Worm (Caenorhabditis elegans) whole organism, young adult: Measurements from ENCODE around the gene aex-4.

Experiments used
- C17E4.6 ChIP-seq: fragments of 200-800 bp; sonication (Bioruptor generic); IDR thresholded peaks from 2 replicates; pipeline ENCODE4 v1.3.6; 2022; ENCODE audit warnings: missing genetic modification reagents, missing genetic modification characterization, missing compliant biosample characterization
- F57A8.1 ChIP-seq: fragments of 200-800 bp; sonication (Bioruptor generic); optimal IDR thresholded peaks from 2 replicates; lab custom pipeline; 2018; ENCODE audit warnings: mild to moderate bottlenecking, missing genetic modification characterization, moderate library complexity, missing compliant biosample characterization
- K11D2.4 ChIP-seq: fragments of 200-800 bp; sonication (Bioruptor generic); IDR thresholded peaks from 2 replicates; pipeline ENCODE4 v1.3.6; 2022; ENCODE audit warnings: missing genetic modification reagents, missing genetic modification characterization, missing compliant biosample characterization
- T26A5.8 ChIP-seq: sonication (generic microtip); optimal IDR thresholded peaks from 2 replicates; lab custom pipeline; 2016; ENCODE audit warnings: missing genetic modification characterization, missing compliant biosample characterization
- Y56A3A.18 ChIP-seq: fragments of 200-800 bp; sonication (Bioruptor generic); IDR thresholded peaks from 2 replicates; pipeline ENCODE4 v1.3.6; 2022; ENCODE audit warnings: missing genetic modification reagents, missing genetic modification characterization, missing compliant biosample characterization
- ZK185.1 ChIP-seq: sonication (generic microtip); optimal IDR thresholded peaks from 2 replicates; lab custom pipeline; 2016; ENCODE audit warnings: mild to moderate bottlenecking, missing genetic modification characterization, missing compliant biosample characterization; ENCODE audit not compliant: poor library complexity, severe bottlenecking
- akir-1 ChIP-seq: fragments of 200-800 bp; sonication (Bioruptor generic); optimal IDR thresholded peaks from 2 replicates; lab custom pipeline; 2018; ENCODE audit warnings: mild to moderate bottlenecking, missing genetic modification characterization, moderate library complexity, missing compliant biosample characterization
- ama-1 ChIP-seq, 3 experiments: fragments of 150-350 bp in 1 of 3; sonication (generic microtip) in 2 of 3; optimal IDR thresholded peaks; 2 replicates each; lab custom pipeline; 2014 to 2018; ENCODE audit warnings: missing biosample characterization in 2 of 3, missing genetic modification characterization in 2 of 3, missing genetic modification reagents in 2 of 3
- aptf-3 ChIP-seq: fragments of 200-800 bp; sonication (Bioruptor generic); IDR thresholded peaks from 2 replicates; pipeline ENCODE4 v1.3.6; 2022; ENCODE audit warnings: missing genetic modification characterization, missing compliant biosample characterization
- athp-1 ChIP-seq: sonication (generic microtip); optimal IDR thresholded peaks from 2 replicates; lab custom pipeline; 2017; ENCODE audit warnings: mild to moderate bottlenecking, missing genetic modification characterization, missing compliant biosample characterization
- cebp-1 ChIP-seq, 2 experiments: fragments of 200-800 bp in 1 of 2; sonication (Bioruptor generic) in 1 of 2; sonication (generic microtip) in 1 of 2; IDR thresholded peaks in 1 of 2; optimal IDR thresholded peaks in 1 of 2; 2 replicates each; pipeline versions ENCODE4 v1.3.6 to Lab custom; 2017 to 2022; ENCODE audit warnings: missing compliant biosample characterization in 2 of 2, missing genetic modification characterization in 2 of 2, mild to moderate bottlenecking in 1 of 2, missing genetic modification reagents in 1 of 2, moderate library complexity in 1 of 2
- ceh-27 ChIP-seq: fragments of 200-800 bp; sonication (Bioruptor generic); optimal IDR thresholded peaks from 2 replicates; lab custom pipeline; 2018; ENCODE audit warnings: mild to moderate bottlenecking, missing genetic modification characterization, moderate library complexity, missing compliant biosample characterization
- chd-7 ChIP-seq: sonication (generic microtip); optimal IDR thresholded peaks from 2 replicates; lab custom pipeline; 2016; ENCODE audit warnings: mild to moderate bottlenecking, missing genetic modification characterization, moderate library complexity, missing compliant biosample characterization
- die-1 ChIP-seq: sonication (generic microtip); optimal IDR thresholded peaks from 2 replicates; lab custom pipeline; 2016; ENCODE audit warnings: missing genotype, mild to moderate bottlenecking, missing genetic modification characterization, missing compliant biosample characterization
- efl-1 ChIP-seq: fragments of 150-350 bp; optimal IDR thresholded peaks from 2 replicates; lab custom pipeline; 2014; ENCODE audit warnings: missing biosample characterization, missing genetic modification reagents, missing genetic modification characterization
- egrh-3 ChIP-seq: fragments of 200-800 bp; sonication (Bioruptor generic); IDR thresholded peaks from 2 replicates; pipeline ENCODE4 v1.3.6; 2022; ENCODE audit warnings: missing genetic modification reagents, missing genetic modification characterization, missing compliant biosample characterization
- ekl-4 ChIP-seq: fragments of 200-800 bp; sonication (Bioruptor generic); IDR thresholded peaks from 2 replicates; pipeline ENCODE4 v1.3.6; 2022; ENCODE audit warnings: missing genetic modification reagents, missing genetic modification characterization, missing compliant biosample characterization
- ets-4 ChIP-seq: fragments of 200-800 bp; sonication (Bioruptor generic); optimal IDR thresholded peaks from 2 replicates; lab custom pipeline; 2018; ENCODE audit warnings: mild to moderate bottlenecking, missing genetic modification characterization, missing compliant biosample characterization
- gei-17 ChIP-seq: fragments of 200-800 bp; sonication (Bioruptor generic); optimal IDR thresholded peaks from 2 replicates; lab custom pipeline; 2018; ENCODE audit warnings: mild to moderate bottlenecking, missing genetic modification characterization, missing compliant biosample characterization
- him-1 ChIP-seq: sonication (generic microtip); optimal IDR thresholded peaks from 2 replicates; lab custom pipeline; 2016; ENCODE audit warnings: missing genotype, missing genetic modification reagents, missing genetic modification characterization, missing compliant biosample characterization
- hlh-12 ChIP-seq: sonication (generic microtip); optimal IDR thresholded peaks from 2 replicates; lab custom pipeline; 2016; ENCODE audit warnings: missing genetic modification characterization, missing compliant biosample characterization
- hsf-1 ChIP-seq: fragments of 200-800 bp; sonication (Bioruptor generic); IDR thresholded peaks from 2 replicates; pipeline ENCODE4 v1.3.6; 2022; ENCODE audit warnings: missing genetic modification reagents, missing genetic modification characterization, missing compliant biosample characterization
- lag-1 ChIP-seq: fragments of 200-800 bp; sonication (Bioruptor generic); IDR thresholded peaks from 2 replicates; pipeline ENCODE4 v1.3.6; 2022; ENCODE audit warnings: missing genetic modification reagents, missing genetic modification characterization, missing compliant biosample characterization
- lin-40 ChIP-seq: sonication (generic microtip); optimal IDR thresholded peaks from 2 replicates; lab custom pipeline; 2016; ENCODE audit warnings: missing genetic modification characterization, mild to moderate bottlenecking, missing compliant biosample characterization, missing genotype, missing genetic modification reagents
- lin-54 ChIP-seq: fragments of 200-800 bp; sonication (Bioruptor generic); optimal IDR thresholded peaks from 2 replicates; lab custom pipeline; 2018; ENCODE audit warnings: mild to moderate bottlenecking, missing genetic modification characterization, missing compliant biosample characterization
- madf-10 ChIP-seq: sonication (generic microtip); optimal IDR thresholded peaks from 2 replicates; lab custom pipeline; 2016; ENCODE audit warnings: mild to moderate bottlenecking, missing genetic modification characterization, missing compliant biosample characterization
- madf-6 ChIP-seq: fragments of 200-800 bp; sonication (Bioruptor generic); IDR thresholded peaks from 2 replicates; pipeline ENCODE4 v1.3.6; 2022; ENCODE audit warnings: missing genetic modification reagents, missing genetic modification characterization, missing compliant biosample characterization
- nfya-1 ChIP-seq: sonication (generic microtip); optimal IDR thresholded peaks from 2 replicates; lab custom pipeline; 2017; ENCODE audit warnings: antibody characterized with exemption, missing compliant biosample characterization, missing genetic modification characterization, borderline replicate concordance; ENCODE audit not compliant: insufficient read depth
- nfya-2 ChIP-seq: fragments of 200-800 bp; sonication (Bioruptor generic); IDR thresholded peaks from 2 replicates; pipeline ENCODE4 v1.3.6; 2022; ENCODE audit warnings: missing genetic modification reagents, missing genetic modification characterization, missing compliant biosample characterization
- nhr-27 ChIP-seq: fragments of 200-800 bp; sonication (Bioruptor generic); optimal IDR thresholded peaks from 2 replicates; lab custom pipeline; 2018; ENCODE audit warnings: mild to moderate bottlenecking, missing genetic modification characterization, moderate library complexity, missing compliant biosample characterization
- nhr-80 ChIP-seq: sonication (generic microtip); optimal IDR thresholded peaks from 2 replicates; lab custom pipeline; 2016; ENCODE audit warnings: missing genetic modification characterization, missing compliant biosample characterization
- nhr-90 ChIP-seq: sonication (generic microtip); optimal IDR thresholded peaks from 2 replicates; lab custom pipeline; 2016; ENCODE audit warnings: missing genotype, mild to moderate bottlenecking, missing genetic modification characterization, missing compliant biosample characterization
- pbrm-1 ChIP-seq: fragments of 200-800 bp; sonication (Bioruptor generic); IDR thresholded peaks from 2 replicates; pipeline ENCODE4 v1.3.6; 2022; ENCODE audit warnings: missing genetic modification reagents, missing genetic modification characterization, missing compliant biosample characterization
- pha-4 ChIP-seq: fragments of 150-350 bp; sonication (generic microtip); optimal IDR thresholded peaks from 2 replicates; lab custom pipeline; 2014; ENCODE audit warnings: missing biosample characterization, missing genetic modification reagents, missing genetic modification characterization
- rec-8 ChIP-seq, 2 experiments: sonication (generic microtip); optimal IDR thresholded peaks; 2 replicates each; lab custom pipeline; 2016; ENCODE audit warnings: mild to moderate bottlenecking in 2 of 2, missing genetic modification characterization in 2 of 2, missing genetic modification reagents in 2 of 2, missing genotype in 2 of 2, missing biosample characterization in 1 of 2, missing compliant biosample characterization in 1 of 2, moderate library complexity in 1 of 2
- repo-1 ChIP-seq: sonication (generic microtip); optimal IDR thresholded peaks from 2 replicates; lab custom pipeline; 2017; ENCODE audit warnings: mild to moderate bottlenecking, missing genetic modification characterization, missing compliant biosample characterization
- sea-2 ChIP-seq: fragments of 200-800 bp; sonication (Bioruptor generic); IDR thresholded peaks from 2 replicates; pipeline ENCODE4 v1.3.6; 2022; ENCODE audit warnings: missing genetic modification characterization, missing compliant biosample characterization
- snpc-1.1 ChIP-seq: sonication (generic microtip); optimal IDR thresholded peaks from 2 replicates; lab custom pipeline; 2017; ENCODE audit warnings: missing genetic modification characterization, mild to moderate bottlenecking, missing compliant biosample characterization, antibody characterized with exemption, moderate library complexity, missing genotype, missing genetic modification reagents; ENCODE audit not compliant: insufficient read depth
- snpc-1.3 ChIP-seq: sonication (generic microtip); optimal IDR thresholded peaks from 2 replicates; lab custom pipeline; 2017; ENCODE audit warnings: missing genetic modification characterization, mild to moderate bottlenecking, missing compliant biosample characterization, antibody characterized with exemption, moderate library complexity, missing genotype, missing genetic modification reagents; ENCODE audit not compliant: insufficient read depth
- snpc-4 ChIP-seq, 5 experiments: fragments of 150-350 bp in 1 of 5; sonication (generic microtip) in 4 of 5; optimal IDR thresholded peaks; 2 replicates each; lab custom pipeline; 2014 to 2018; ENCODE audit warnings: missing genetic modification characterization in 5 of 5, missing biosample characterization in 3 of 5, antibody characterized with exemption in 2 of 5, mild to moderate bottlenecking in 2 of 5, missing compliant biosample characterization in 2 of 5, missing genotype in 2 of 5, moderate library complexity in 2 of 5, missing genetic modification reagents in 1 of 5
- somi-1 ChIP-seq: fragments of 200-800 bp; sonication (Bioruptor generic); optimal IDR thresholded peaks from 2 replicates; lab custom pipeline; 2018; ENCODE audit warnings: mild to moderate bottlenecking, missing genetic modification characterization, missing compliant biosample characterization
- tbx-9 ChIP-seq: sonication (generic microtip); optimal IDR thresholded peaks from 2 replicates; lab custom pipeline; 2016; ENCODE audit warnings: borderline replicate concordance, missing genetic modification characterization, inconsistent platforms, missing compliant biosample characterization
- xnd-1 ChIP-seq: sonication (generic microtip); optimal IDR thresholded peaks from 2 replicates; lab custom pipeline; 2016; ENCODE audit warnings: missing genotype, missing genetic modification reagents, missing genetic modification characterization, missing compliant biosample characterization
- ztf-28 ChIP-seq: fragments of 200-800 bp; sonication (Bioruptor generic); IDR thresholded peaks from 2 replicates; pipeline ENCODE4 v1.3.6; 2022; ENCODE audit warnings: missing genetic modification reagents, missing genetic modification characterization, missing compliant biosample characterization
- ztf-6 ChIP-seq: fragments of 200-800 bp; sonication (Bioruptor generic); IDR thresholded peaks from 2 replicates; pipeline ENCODE4 v1.3.6; 2022; ENCODE audit warnings: missing genetic modification reagents, missing genetic modification characterization, missing compliant biosample characterization

Gene aex-4

DNA sequence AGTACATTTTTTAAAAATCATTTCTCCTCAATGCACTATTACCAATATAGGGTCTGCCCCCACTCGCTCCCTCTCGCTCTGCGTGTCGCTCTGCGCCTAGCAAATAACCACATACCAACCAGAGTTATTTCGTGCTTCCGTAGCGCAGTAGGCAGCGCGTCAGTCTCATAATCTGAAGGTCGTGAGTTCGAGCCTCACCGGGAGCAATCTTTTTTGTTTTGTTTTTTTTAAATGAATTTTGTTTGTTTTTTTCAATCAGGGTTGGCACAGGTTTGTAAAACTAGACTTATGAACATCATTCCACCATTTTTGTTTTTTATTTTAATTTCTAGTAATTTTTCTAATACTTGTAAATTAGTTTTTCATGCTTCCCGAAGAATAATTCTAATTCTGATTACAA is 31.5 kb upstream of the aex-4 start (continued):
- peak; percentile 76 for TF ChIP-seq K11D2.4 (GFP tag; lab: Robert Waterston, UW)
- 0 out of 2 replicates have a peak, but pooled peaks have one; percentile 34 for TF ChIP-seq sea-2
- TF ChIP-seq nhr-80 (tag; lab: Kevin White, UChicago) = peak; percentile 16
- peak; percentile 80 for TF ChIP-seq snpc-1.3 (tag; lab: Kevin White, UChicago)
- TF ChIP-seq nhr-27 (tag; lab: Kevin White, UChicago) = no peak
- peak; percentile 67 for TF ChIP-seq snpc-4 (GFP tag; optimal IDR thresholded peaks at IDR 0.05; lab: Kevin White, UChicago)
- TF ChIP-seq snpc-4 (tag; optimal IDR thresholded peaks at IDR 0.05; lab: Kevin White, UChicago) = peak in 2 of 4 experiments; percentile 49 to 84
- no peak for TF ChIP-seq efl-1 (GFP tag; lab: Kevin White, UChicago)
- TF ChIP-seq rec-8 (tag; optimal IDR thresholded peaks at IDR 0.05; lab: Kevin White, UChicago) = peak; percentile 74 to 79
- TF ChIP-seq snpc-1.1 = peak; percentile 55
- peak; percentile 95 for TF ChIP-seq die-1 (tag; lab: Kevin White, UChicago)
- peak; percentile 67 for TF ChIP-seq egrh-3 (GFP tag; lab: Robert Waterston, UW)
- TF ChIP-seq lin-40 (tag; lab: Kevin White, UChicago) = peak; percentile 74
- TF ChIP-seq Y56A3A.18 = peak; percentile 80; the same call in 1 of the 2 replicates
- peak; percentile 93 for TF ChIP-seq pbrm-1 (GFP tag; lab: Robert Waterston, UW)
- TF ChIP-seq ekl-4 = peak; percentile 86
- peak; percentile 60 for TF ChIP-seq athp-1 (tag; lab: Kevin White, UChicago)
- TF ChIP-seq nhr-90 (tag; lab: Kevin White, UChicago) = peak; percentile 91
- TF ChIP-seq aptf-3 (GFP tag; lab: Robert Waterston, UW) = 0 out of 2 replicates have a peak, but pooled peaks have one; percentile 77
- TF ChIP-seq madf-10 = peak; percentile 80
- peak; percentile 54 for TF ChIP-seq repo-1 (tag; lab: Kevin White, UChicago)
- TF ChIP-seq T26A5.8 (tag; lab: Kevin White, UChicago) = peak; percentile 58
- no peak for TF ChIP-seq nfya-2
- peak; percentile 55; the same call in 1 of the 2 replicates for TF ChIP-seq ztf-28 (GFP tag; lab: Robert Waterston, UW)
- 0 out of 2 replicates have a peak, but pooled peaks have one; percentile 50 for TF ChIP-seq hsf-1 (GFP tag; lab: Robert Waterston, UW)
- TF ChIP-seq F57A8.1 (GFP tag; lab: Kevin White, UChicago) = no peak
- TF ChIP-seq ztf-6 (GFP tag; lab: Robert Waterston, UW) = no peak; the same call in 1 of the 2 replicates
- peak; percentile 49; the same call in 1 of the 2 replicates for TF ChIP-seq madf-6 (GFP tag; lab: Robert Waterston, UW)
- TF ChIP-seq him-1 (tag; lab: Kevin White, UChicago) = peak; percentile 98
- TF ChIP-seq tbx-9 = no peak
- no peak for TF ChIP-seq nfya-1 (tag; lab: Kevin White, UChicago)
- no peak for TF ChIP-seq lag-1 (GFP tag; lab: Robert Waterston, UW)
- TF ChIP-seq xnd-1 (tag; lab: Kevin White, UChicago) = no peak
- TF ChIP-seq ama-1 (optimal IDR thresholded peaks at IDR 0.05; lab: Kevin White, UChicago) = no peak
- TF ChIP-seq ama-1 (GFP tag; optimal IDR thresholded peaks at IDR 0.05; lab: Kevin White, UChicago) = peak; percentile 75 to 76
- TF ChIP-seq lin-54 (GFP tag; lab: Kevin White, UChicago) = peak; percentile 61
- peak; percentile 78 for TF ChIP-seq chd-7 (tag; lab: Kevin White, UChicago)
- peak; percentile 76 for TF ChIP-seq somi-1 (GFP tag; lab: Kevin White, UChicago)
- TF ChIP-seq ZK185.1 (tag; lab: Kevin White, UChicago) = peak; percentile 81
- TF ChIP-seq pha-4 (tag; lab: Kevin White, UChicago) = no peak
- TF ChIP-seq akir-1 (GFP tag; lab: Kevin White, UChicago) = peak; percentile 56
- TF ChIP-seq ets-4 = no peak
- peak; percentile 63 for TF ChIP-seq gei-17 (GFP tag; lab: Kevin White, UChicago)
- TF ChIP-seq ceh-27 (GFP tag; lab: Kevin White, UChicago) = peak; percentile 68
- TF ChIP-seq hlh-12 (tag; lab: Kevin White, UChicago) = no peak
- TF ChIP-seq cebp-1 (GFP tag; IDR thresholded peaks at IDR 0.05; lab: Robert Waterston, UW) = peak; percentile 56; the same call in 1 of the 2 replicates
- TF ChIP-seq cebp-1 (tag; optimal IDR thresholded peaks at IDR 0.05; lab: Kevin White, UChicago) = peak; percentile 76
- no peak for TF ChIP-seq C17E4.6 (GFP tag; lab: Robert Waterston, UW)
